Worm (Caenorhabditis elegans): Measurements from ENCODE around the gene trcs-2.

trcs-2 gene

DNA sequence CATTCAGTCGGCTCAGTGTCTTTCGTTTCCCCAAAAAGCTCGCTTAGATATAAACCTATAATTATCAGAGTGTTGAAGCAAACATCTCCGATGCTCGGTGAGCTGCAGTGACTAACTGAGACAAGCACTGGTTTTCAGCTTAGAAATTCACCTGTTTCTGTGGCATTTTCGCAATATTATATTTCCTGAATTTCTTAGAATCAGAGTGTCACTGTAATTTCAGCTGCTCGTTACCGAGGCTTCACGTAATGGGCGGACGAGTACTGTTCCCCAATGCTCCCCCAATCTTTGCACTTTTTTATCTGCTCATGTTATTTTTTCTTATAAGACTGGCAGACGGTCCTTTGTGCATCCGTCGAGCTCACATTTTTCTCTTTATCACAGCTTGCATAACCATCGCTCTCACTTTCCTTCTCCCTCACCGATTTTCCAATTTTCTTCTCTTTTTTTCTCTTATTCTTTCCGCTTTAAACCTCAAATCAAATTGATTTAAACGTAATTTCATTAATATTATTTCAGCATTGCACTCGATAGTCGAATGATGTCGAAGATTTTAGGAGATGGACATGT lies at the start of gene trcs-2:
Gene trcs-2, plus strand, starts transcription at position 520 of the 570 bp plus-strand sequence.
- TF ChIP-seq elt-2 (tag; optimal IDR thresholded peaks at IDR 0.05) (no peak), nhr-77 (tag; optimal IDR thresholded peaks at IDR 0.05) (no peak), skn-1 (tag; optimal IDR thresholded peaks at IDR 0.05) (no peak), unc-39 (tag; optimal IDR thresholded peaks at IDR 0.05) (no peak), tbx-2 (tag; optimal IDR thresholded peaks at IDR 0.05) (no peak), fkh-2 (tag; optimal IDR thresholded peaks at IDR 0.05) (no peak), lsy-12 (tag; optimal IDR thresholded peaks at IDR 0.05) (no peak), pha-4 (tag; optimal IDR thresholded peaks at IDR 0.05) (no peak), nhr-23 (tag; optimal IDR thresholded peaks at IDR 0.05) (no peak), nhr-28 (tag; optimal IDR thresholded peaks at IDR 0.05) (no peak), ztf-4 (tag; optimal IDR thresholded peaks at IDR 0.05) (no peak), R02D3.7 (tag; optimal IDR thresholded peaks at IDR 0.05) (no peak), egl-5 (tag; optimal IDR thresholded peaks at IDR 0.05) (no peak), nhr-11 (tag; optimal IDR thresholded peaks at IDR 0.05) (no peak), nhr-76 (tag; optimal IDR thresholded peaks at IDR 0.05) (no peak), egl-27 (tag; optimal IDR thresholded peaks at IDR 0.05) (no peak), elt-1 (tag; optimal IDR thresholded peaks at IDR 0.05) (no peak), mdl-1 (tag; optimal IDR thresholded peaks at IDR 0.05) (no peak)

DNA sequence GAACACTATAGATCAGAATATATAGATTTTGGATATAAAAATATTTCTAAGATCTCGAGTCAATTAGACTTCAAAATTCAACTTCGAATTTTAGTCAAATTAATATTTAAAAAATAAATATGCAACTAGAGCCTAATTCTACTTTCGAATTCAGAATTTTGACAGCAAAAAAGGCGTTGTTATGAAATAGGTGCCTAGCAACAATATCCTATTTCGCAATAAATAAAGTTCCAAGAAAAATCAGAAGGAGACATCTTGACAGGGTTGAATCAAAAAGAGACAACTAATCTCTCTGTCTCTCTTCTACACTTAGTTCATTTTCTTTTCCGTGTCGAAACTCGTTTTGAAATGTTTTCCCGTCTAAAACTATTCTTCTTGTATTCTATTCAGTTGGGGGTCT lies 46.9 kb upstream of the trcs-2 start:
- TF ChIP-seq nhr-25 (tag; optimal IDR thresholded peaks at IDR 0.05) (peak; percentile 1), nhr-23 (tag; optimal IDR thresholded peaks at IDR 0.05) (peak; percentile 17), ZK546.5 (tag; optimal IDR thresholded peaks at IDR 0.05) (no peak)

DNA sequence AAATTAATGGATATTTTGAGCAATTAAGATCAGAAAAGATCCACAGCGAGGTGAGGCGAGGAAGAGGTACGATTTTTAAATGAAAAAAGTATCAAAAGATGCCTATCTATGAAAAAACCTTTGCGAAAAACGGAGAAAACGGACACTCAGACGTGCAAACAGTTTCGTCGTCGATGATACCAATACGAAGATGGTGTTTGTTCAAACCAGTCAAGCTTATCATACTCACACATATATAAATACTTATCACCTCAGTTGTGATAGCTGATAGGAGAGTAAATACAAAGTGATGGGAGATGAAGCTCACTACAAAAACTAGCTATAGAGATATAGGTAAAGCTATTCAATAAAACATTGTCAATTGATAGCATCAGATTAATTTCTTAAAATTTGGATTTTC lies 42.5 kb upstream of the trcs-2 start:
- TF ChIP-seq pha-4 (tag; optimal IDR thresholded peaks at IDR 0.05): peak; percentile 24
- TF ChIP-seq ceh-28 (tag; optimal IDR thresholded peaks at IDR 0.05): no peak
- no peak for TF ChIP-seq lin-39 (tag; optimal IDR thresholded peaks at IDR 0.05)
- TF ChIP-seq sea-2 (GFP tag; optimal IDR thresholded peaks at IDR 0.05): no peak
- peak; percentile 6 for TF ChIP-seq pqm-1 (tag; optimal IDR thresholded peaks at IDR 0.05)
- TF ChIP-seq egl-27 (tag; optimal IDR thresholded peaks at IDR 0.05): no peak
- TF ChIP-seq elt-2 (tag; optimal IDR thresholded peaks at IDR 0.05): peak; percentile 63
- TF ChIP-seq nhr-77 (tag; optimal IDR thresholded peaks at IDR 0.05): no peak

DNA sequence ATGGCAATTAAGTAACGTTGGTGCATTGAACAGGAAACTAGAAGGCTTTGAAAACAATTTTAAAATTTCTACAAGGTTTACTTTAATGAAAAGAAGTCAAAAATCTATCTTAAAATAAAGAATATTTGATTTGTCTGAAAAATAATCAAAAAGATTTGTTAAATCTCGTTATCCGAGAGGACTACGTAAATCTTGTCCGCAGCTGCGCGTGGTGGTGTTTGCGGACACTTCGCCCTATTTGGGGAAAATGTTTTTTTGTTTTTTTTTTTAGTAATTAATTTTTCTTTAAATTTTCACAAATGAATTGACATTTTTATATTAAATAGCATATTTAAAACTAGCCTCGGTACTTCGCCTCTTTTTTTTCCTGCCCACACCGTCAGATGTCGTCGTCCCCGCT lies 38.3 kb upstream of the trcs-2 start:
- TF ChIP-seq pha-4 (tag; optimal IDR thresholded peaks at IDR 0.05) (no peak), nhr-11 (tag; optimal IDR thresholded peaks at IDR 0.05) (no peak), egl-5 (tag; optimal IDR thresholded peaks at IDR 0.05) (peak; percentile 63), ceh-9 (tag; optimal IDR thresholded peaks at IDR 0.05) (no peak), aly-2 (tag; optimal IDR thresholded peaks at IDR 0.05) (no peak), ceh-16 (tag; optimal IDR thresholded peaks at IDR 0.05) (no peak), lin-15B (tag; optimal IDR thresholded peaks at IDR 0.05) (peak; percentile 49), nhr-28 (tag; optimal IDR thresholded peaks at IDR 0.05) (no peak), snpc-4 (tag; optimal IDR thresholded peaks at IDR 0.05) (peak; percentile 49), fkh-10 (GFP tag; optimal IDR thresholded peaks at IDR 0.05) (no peak), nfya-1 (tag; optimal IDR thresholded peaks at IDR 0.05; ENCODE audit: insufficient read depth) (peak; percentile 60), R02D3.7 (tag; optimal IDR thresholded peaks at IDR 0.05) (peak; percentile 28), ztf-4 (tag; optimal IDR thresholded peaks at IDR 0.05) (no peak), fkh-2 (tag; optimal IDR thresholded peaks at IDR 0.05) (no peak), ceh-28 (tag; optimal IDR thresholded peaks at IDR 0.05) (no peak), hmg-11 (tag; optimal IDR thresholded peaks at IDR 0.05) (peak; percentile 55), skn-1 (tag; optimal IDR thresholded peaks at IDR 0.05) (no peak), elt-2 (tag; optimal IDR thresholded peaks at IDR 0.05) (no peak), nhr-25 (tag; optimal IDR thresholded peaks at IDR 0.05) (no peak), nhr-76 (tag; optimal IDR thresholded peaks at IDR 0.05) (no peak), nhr-12 (tag; optimal IDR thresholded peaks at IDR 0.05) (no peak), fos-1 (tag; optimal IDR thresholded peaks at IDR 0.05) (no peak), jun-1 (tag; optimal IDR thresholded peaks at IDR 0.05) (no peak), zag-1 (tag; optimal IDR thresholded peaks at IDR 0.05) (no peak), lin-39 (tag; optimal IDR thresholded peaks at IDR 0.05) (peak; percentile 46), mdl-1 (tag; optimal IDR thresholded peaks at IDR 0.05) (no peak), egl-27 (tag; optimal IDR thresholded peaks at IDR 0.05) (no peak), ztf-11 (tag; optimal IDR thresholded peaks at IDR 0.05) (no peak), ceh-82 (tag; optimal IDR thresholded peaks at IDR 0.05) (no peak), nhr-237 (tag; optimal IDR thresholded peaks at IDR 0.05) (no peak), elt-3 (tag; optimal IDR thresholded peaks at IDR 0.05) (no peak), nhr-77 (tag; optimal IDR thresholded peaks at IDR 0.05) (no peak), unc-39 (tag; optimal IDR thresholded peaks at IDR 0.05) (no peak), nhr-43 (tag; optimal IDR thresholded peaks at IDR 0.05; ENCODE audit: poor library complexity, severe bottlenecking) (peak; percentile 50), tbx-2 (tag; optimal IDR thresholded peaks at IDR 0.05) (no peak)
